Worm (Caenorhabditis elegans): ENCODE data around the gene clec-255.

DNA sequence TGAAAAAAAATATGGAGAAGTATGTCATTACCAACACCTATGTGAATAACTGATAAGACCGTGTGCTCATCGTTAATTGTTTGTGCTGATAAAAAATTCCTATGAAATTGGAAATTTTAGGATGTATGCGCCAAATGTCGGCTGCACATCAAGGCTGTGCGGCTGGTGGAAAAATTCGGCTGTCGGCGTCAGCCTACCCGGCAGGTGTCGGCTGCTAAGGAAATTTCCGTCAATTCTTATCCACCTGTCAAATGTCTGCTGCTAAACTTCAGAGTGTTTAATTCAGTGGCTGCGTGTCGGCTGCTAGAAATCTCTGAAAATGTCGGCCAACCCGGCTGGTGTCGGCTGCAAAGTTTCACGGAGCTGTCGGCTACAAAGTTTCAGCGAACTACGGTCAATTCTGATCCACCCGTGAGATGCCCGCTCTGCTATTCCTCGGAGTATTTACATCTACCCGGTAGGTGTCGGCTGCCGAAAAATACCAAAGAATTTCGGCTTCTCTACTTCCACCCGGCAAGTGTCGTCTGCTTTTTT lies 50.5 kb downstream of the clec-255 start, which contains the start of gene Y17D7C.2:
- TF ChIP-seq W03F9.2 (tag; optimal IDR thresholded peaks at IDR 0.05) (no peak), him-1 (tag; optimal IDR thresholded peaks at IDR 0.05) (no peak), dao-5 (tag; optimal IDR thresholded peaks at IDR 0.05) (no peak)

Data from whole organism, L4/young adult.